Worm (Caenorhabditis elegans) whole organism, early embryonic: ENCODE measurements around the gene col-38.

Source experiments
- B0310.2 ChIP-seq: sonication (generic microtip); optimal IDR thresholded peaks from 2 replicates; lab custom pipeline; 2016; ENCODE audit warnings: mild to moderate bottlenecking, missing genetic modification characterization, missing compliant biosample characterization
- ama-1 ChIP-seq: fragments of 150-350 bp; optimal IDR thresholded peaks from 2 replicates; lab custom pipeline; 2014
- flt-1 ChIP-seq: fragments of 200-800 bp; sonication (Bioruptor generic); IDR thresholded peaks from 2 replicates; pipeline ENCODE4 v1.3.6; 2022; ENCODE audit warnings: missing genetic modification characterization, missing compliant biosample characterization
- hmbx-1 ChIP-seq: sonication (generic microtip); optimal IDR thresholded peaks from 2 replicates; lab custom pipeline; 2016; ENCODE audit warnings: mild to moderate bottlenecking, missing genetic modification characterization, missing compliant biosample characterization
- hnd-1 ChIP-seq: sonication (generic microtip); optimal IDR thresholded peaks from 2 replicates; lab custom pipeline; 2016; ENCODE audit warnings: missing genetic modification characterization, missing compliant biosample characterization
- pes-1 ChIP-seq: fragments of 200-800 bp; sonication (Bioruptor generic); IDR thresholded peaks from 2 replicates; pipeline ENCODE4 v1.3.6; 2022; ENCODE audit warnings: missing genetic modification reagents, missing genetic modification characterization, missing compliant biosample characterization
- scrt-1 ChIP-seq: fragments of 200-800 bp; sonication (Bioruptor generic); IDR thresholded peaks from 2 replicates; pipeline ENCODE4 v1.3.6; 2022; ENCODE audit warnings: missing genetic modification characterization, missing compliant biosample characterization
- sea-1 ChIP-seq: fragments of 200-800 bp; sonication (Bioruptor generic); conservative IDR thresholded peaks from 2 replicates; pipeline ENCODE4 v1.3.6; 2022; ENCODE audit warnings: missing genetic modification characterization, missing compliant biosample characterization
- tra-4 ChIP-seq: sonication (generic microtip); optimal IDR thresholded peaks from 2 replicates; lab custom pipeline; 2017; ENCODE audit warnings: missing genetic modification characterization, missing compliant biosample characterization

DNA sequence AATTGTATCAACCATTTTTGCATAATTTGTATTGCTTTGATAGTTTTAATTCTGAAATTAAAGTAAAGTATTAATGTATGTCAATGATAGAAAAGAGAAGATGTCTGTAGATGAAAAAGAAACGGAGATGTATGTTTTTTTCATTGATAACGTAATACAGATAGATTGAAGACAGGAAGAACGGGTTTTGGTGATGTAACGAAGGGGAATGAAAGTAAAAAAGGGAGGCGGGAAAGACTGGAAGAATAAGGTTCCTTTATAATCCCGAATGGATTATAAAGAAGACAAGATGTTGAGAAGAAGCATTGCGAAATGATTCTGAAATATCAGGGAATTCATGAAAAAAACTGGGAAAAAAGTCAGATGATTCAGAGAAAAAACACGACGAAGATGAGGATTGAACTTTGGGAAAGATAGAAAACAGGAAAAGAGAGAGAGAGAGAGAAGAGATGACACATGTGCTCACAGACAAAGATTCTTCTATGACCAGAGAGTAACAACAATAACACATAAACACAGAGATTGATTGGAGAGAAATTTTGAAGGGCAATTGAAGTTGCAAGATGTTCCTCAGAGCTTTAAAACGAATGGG, 16.2 kb upstream of the col-38 start, which contains the start of gene F54C9.11:
- no peak for TF ChIP-seq tra-4 (tag; lab: Kevin White, UChicago)
- no peak for TF ChIP-seq pes-1 (GFP tag; lab: Robert Waterston, UW)
- no peak for TF ChIP-seq ama-1 (lab: Kevin White, UChicago)
- TF ChIP-seq B0310.2 (tag; lab: Kevin White, UChicago) = no peak
- TF ChIP-seq flt-1 (GFP tag; lab: Robert Waterston, UW) = no peak
- TF ChIP-seq hmbx-1 = no peak
- no peak for TF ChIP-seq hnd-1
- no peak for TF ChIP-seq scrt-1 (GFP tag; lab: Robert Waterston, UW)
- no peak for TF ChIP-seq sea-1 (GFP tag; lab: Robert Waterston, UW)
